Worm (Caenorhabditis elegans): ENCODE results near the gene C15C8.4.

The C15C8.4 gene

DNA sequence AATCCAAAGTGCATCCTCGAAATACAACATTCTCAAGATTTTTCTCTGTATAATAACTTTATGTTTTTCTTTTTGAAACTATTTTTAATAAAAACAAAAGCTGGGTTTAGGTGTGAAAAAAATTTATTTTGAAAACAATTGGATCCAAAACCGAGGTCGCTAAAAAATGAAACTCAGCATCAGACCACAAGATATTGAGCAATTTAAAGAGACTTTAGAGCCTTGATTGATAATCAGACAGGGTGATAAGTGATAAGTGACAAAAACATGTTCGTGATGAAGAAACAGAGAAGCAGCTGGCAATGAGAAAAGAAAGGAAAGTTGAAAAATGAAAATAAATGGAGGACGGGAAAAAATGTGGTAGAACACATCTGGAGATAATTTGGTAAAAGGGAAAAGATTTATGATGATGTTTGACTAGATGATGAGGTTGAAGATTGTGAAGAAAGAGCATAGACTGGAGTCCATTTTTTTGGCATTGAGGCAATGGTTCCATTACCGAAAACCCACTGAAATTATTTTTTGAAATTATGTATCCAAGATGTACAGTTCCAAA is 4.3 kb upstream of the C15C8.4 start, which contains the start of gene C15C8.6:
C15C8.6 (minus strand) TSS at position 51 of the 556 bp plus-strand sequence.
- TF ChIP-seq attf-5 (GFP tag; optimal IDR thresholded peaks at IDR 0.05) (no peak), mes-4 (tag; optimal IDR thresholded peaks at IDR 0.05) (no peak), ceh-58 (GFP tag; IDR thresholded peaks at IDR 0.05) (no peak), snpc-1.1 (tag; optimal IDR thresholded peaks at IDR 0.05; ENCODE audit: insufficient read depth) (no peak), nhr-80 (tag; optimal IDR thresholded peaks at IDR 0.05) (no peak), hlh-26 (GFP tag; conservative IDR thresholded peaks at IDR 0.05) (no peak), Y56A3A.18 (GFP tag; IDR thresholded peaks at IDR 0.05) (no peak), rcor-1 (GFP tag; IDR thresholded peaks at IDR 0.05) (no peak), ZK185.1 (tag; optimal IDR thresholded peaks at IDR 0.05; ENCODE audit: poor library complexity, severe bottlenecking) (no peak), ets-4 (GFP tag; optimal IDR thresholded peaks at IDR 0.05) (no peak), attf-3 (GFP tag; conservative IDR thresholded peaks at IDR 0.05) (no peak), hsf-1 (GFP tag; IDR thresholded peaks at IDR 0.05) (no peak), ztf-25 (GFP tag; IDR thresholded peaks at IDR 0.05) (no peak), attf-6 (GFP tag; IDR thresholded peaks at IDR 0.05) (no peak), Y53G8AR.9 (GFP tag; conservative IDR thresholded peaks at IDR 0.05) (no peak), egl-44 (GFP tag; IDR thresholded peaks at IDR 0.05) (no peak), sptf-2 (GFP tag; optimal IDR thresholded peaks at IDR 0.05) (no peak), ceh-91 (GFP tag; IDR thresholded peaks at IDR 0.05) (no peak), sdz-38 (tag; optimal IDR thresholded peaks at IDR 0.05) (no peak), ztf-6 (GFP tag; IDR thresholded peaks at IDR 0.05) (no peak)

DNA sequence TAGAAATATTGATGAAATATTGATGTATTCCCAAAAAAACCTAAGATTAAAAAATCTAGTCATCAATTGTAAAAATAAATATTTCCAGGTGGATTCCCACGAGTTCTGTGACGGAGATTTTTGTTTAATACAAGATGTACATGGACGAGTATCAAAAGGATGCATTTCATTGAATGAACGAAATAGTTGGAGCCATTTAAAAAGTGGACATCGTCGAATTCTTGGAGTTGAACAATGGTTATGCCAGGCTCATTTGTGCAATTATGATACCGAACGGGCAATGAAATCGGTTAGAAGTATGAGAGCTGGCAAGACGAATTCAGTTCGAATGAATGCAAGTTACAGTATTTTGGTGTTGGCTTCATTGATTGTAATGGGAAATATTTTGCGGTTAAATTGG is 2.3 kb upstream of the C15C8.4 start:
- no peak for TF ChIP-seq rec-8 (tag; optimal IDR thresholded peaks at IDR 0.05)
- TF ChIP-seq ztf-25 (GFP tag; IDR thresholded peaks at IDR 0.05): no peak
- TF ChIP-seq gei-17 (GFP tag; optimal IDR thresholded peaks at IDR 0.05): no peak
- TF ChIP-seq lin-26 (GFP tag; IDR thresholded peaks at IDR 0.05): no peak
- no peak for TF ChIP-seq T07F8.4 (tag; optimal IDR thresholded peaks at IDR 0.05)
- no peak for TF ChIP-seq hmg-20 (GFP tag; IDR thresholded peaks at IDR 0.05)
- TF ChIP-seq hsf-1 (GFP tag; IDR thresholded peaks at IDR 0.05): no peak
- no peak for TF ChIP-seq lin-54 (GFP tag; optimal IDR thresholded peaks at IDR 0.05)
- no peak for TF ChIP-seq F39B2.1 (GFP tag; IDR thresholded peaks at IDR 0.05)
- TF ChIP-seq Y56A3A.18 (GFP tag; IDR thresholded peaks at IDR 0.05): no peak
- no peak for TF ChIP-seq F23B12.7 (tag; optimal IDR thresholded peaks at IDR 0.05; ENCODE audit: insufficient read depth)
- TF ChIP-seq Y79H2A.3 (GFP tag; conservative IDR thresholded peaks at IDR 0.05): no peak
- no peak for TF ChIP-seq pha-4 (tag; optimal IDR thresholded peaks at IDR 0.05)
- TF ChIP-seq hlh-26 (GFP tag; conservative IDR thresholded peaks at IDR 0.05): no peak
- no peak for TF ChIP-seq ztf-22 (GFP tag; optimal IDR thresholded peaks at IDR 0.05)

DNA sequence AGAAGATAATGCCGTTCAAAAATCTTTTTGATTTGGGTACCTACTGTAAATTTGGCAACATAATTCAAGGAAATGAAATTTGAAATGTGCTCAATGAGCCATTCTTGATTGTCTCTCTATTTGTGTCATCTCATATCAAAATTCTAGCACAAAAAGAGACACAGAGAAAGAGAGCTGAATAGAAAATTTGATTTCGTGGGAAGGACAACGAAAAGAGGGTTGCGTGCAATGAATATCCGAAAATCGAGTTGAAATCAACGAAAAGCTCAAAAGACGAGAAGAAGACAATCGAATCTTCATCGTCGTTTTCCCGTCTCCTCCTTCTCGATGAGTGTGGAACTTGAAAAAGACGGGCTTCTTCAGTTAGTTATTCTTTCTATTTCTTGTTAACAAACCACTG is 593 bp upstream of the C15C8.4 start, which contains the start of gene C15C8.5:
C15C8.5 (plus strand) TSS at position 152 of the 400 bp plus-strand sequence.
- TF ChIP-seq ztf-25 (GFP tag; IDR thresholded peaks at IDR 0.05) (no peak), Y79H2A.3 (GFP tag; conservative IDR thresholded peaks at IDR 0.05) (no peak), lin-54 (GFP tag; optimal IDR thresholded peaks at IDR 0.05) (no peak), snpc-1.3 (tag; optimal IDR thresholded peaks at IDR 0.05; ENCODE audit: insufficient read depth) (no peak), ztf-18 (tag; optimal IDR thresholded peaks at IDR 0.05) (no peak), rcor-1 (GFP tag; IDR thresholded peaks at IDR 0.05) (no peak), madf-3 (GFP tag; IDR thresholded peaks at IDR 0.05) (no peak), lag-1 (GFP tag; IDR thresholded peaks at IDR 0.05) (no peak), F33H1.4 (GFP tag; IDR thresholded peaks at IDR 0.05) (no peak), lin-26 (GFP tag; IDR thresholded peaks at IDR 0.05) (no peak), mxl-1 (tag; optimal IDR thresholded peaks at IDR 0.05) (no peak), aptf-3 (GFP tag; IDR thresholded peaks at IDR 0.05) (no peak), atf-7 (tag; optimal IDR thresholded peaks at IDR 0.05) (no peak), F57A8.1 (GFP tag; optimal IDR thresholded peaks at IDR 0.05) (no peak), Y56A3A.18 (GFP tag; IDR thresholded peaks at IDR 0.05) (no peak)

Measured in whole organism, young adult.